Fruit fly (Drosophila melanogaster) whole organism, embryonic: ENCODE measurements around the gene CG15553.

ENCODE experiments used
- CG11456 ChIP-seq: fragments of 200-800 bp; sonication (Bioruptor generic); IDR thresholded peaks from 3 replicates; pipeline ENCODE4 v1.3.6; 2022; ENCODE audit warnings: missing biosample characterization, missing genetic modification characterization
- CG7745 ChIP-seq: fragments of 200-800 bp; sonication (Bioruptor generic); optimal IDR thresholded peaks from 2 replicates; lab custom pipeline; 2018; ENCODE audit warnings: missing biosample characterization, mild to moderate bottlenecking, missing genetic modification characterization, moderate library complexity
- CG7839 ChIP-seq: fragments of 200-800 bp; sonication (Bioruptor generic); optimal IDR thresholded peaks from 3 replicates; lab custom pipeline; 2018; ENCODE audit warnings: missing biosample characterization, mild to moderate bottlenecking, missing genetic modification characterization, moderate library complexity
- CG9727 ChIP-seq: fragments of 200-800 bp; sonication (Bioruptor generic); optimal IDR thresholded peaks from 3 replicates; lab custom pipeline; 2017; ENCODE audit warnings: missing biosample characterization, mild to moderate bottlenecking, missing genetic modification characterization
- Dbx ChIP-seq: fragments of 200-800 bp; sonication (Bioruptor generic); IDR thresholded peaks from 3 replicates; pipeline ENCODE4 v1.3.6; 2022; ENCODE audit warnings: missing biosample characterization, missing genetic modification characterization
- fd64A ChIP-seq: fragments of 200-800 bp; sonication (Bioruptor generic); optimal IDR thresholded peaks from 3 replicates; lab custom pipeline; 2018; ENCODE audit warnings: missing biosample characterization, mild to moderate bottlenecking, missing genetic modification characterization
- h ChIP-seq: fragments of >200 bp; optimal IDR thresholded peaks from 2 replicates; lab custom pipeline; 2017
- ken ChIP-seq: fragments of 200-800 bp; sonication (Bioruptor generic); IDR thresholded peaks from 3 replicates; pipeline ENCODE4 v1.3.6; 2022; ENCODE audit warnings: missing biosample characterization, missing genetic modification characterization
- psq ChIP-seq: fragments of 200-800 bp; sonication (Bioruptor generic); optimal IDR thresholded peaks from 2 replicates; lab custom pipeline; 2017; ENCODE audit warnings: missing biosample characterization, missing genetic modification characterization
- row ChIP-seq: fragments of 200-800 bp; sonication (Bioruptor generic); IDR thresholded peaks from 3 replicates; pipeline ENCODE4 v1.3.6; 2022; ENCODE audit warnings: missing biosample characterization, missing genetic modification characterization

dm6 chr3R:31109126-31109525 is 8.2 kb upstream of the CG15553 start, which contains the start of gene Mayo:
- TF ChIP-seq fd64A (GFP tag; lab: Kevin White, UChicago) = no peak
- TF ChIP-seq row (GFP tag; lab: Robert Waterston, UW) = no peak
- no peak for TF ChIP-seq ken
- TF ChIP-seq h (lab: Kevin White, UChicago) = no peak
- no peak for TF ChIP-seq CG7745 (tag; lab: Kevin White, UChicago)
- no peak for TF ChIP-seq CG9727 (GFP tag; lab: Kevin White, UChicago)
- TF ChIP-seq Dbx = no peak
- no peak for TF ChIP-seq CG7839
- no peak for TF ChIP-seq CG11456
- TF ChIP-seq psq (GFP tag; lab: Kevin White, UChicago) = no peak
